Fruit fly (Drosophila melanogaster) whole organism, embryonic: Measurements from ENCODE around the gene CG13454.

Source experiments
- Abd-B ChIP-seq: fragments of 200-800 bp; sonication (Bioruptor generic); optimal IDR thresholded peaks from 2 replicates; lab custom pipeline; 2018; ENCODE audit warnings: missing biosample characterization, mild to moderate bottlenecking, missing genetic modification characterization, moderate library complexity
- Blimp-1 ChIP-seq: fragments of 200-800 bp; sonication (Bioruptor generic); optimal IDR thresholded peaks from 3 replicates; lab custom pipeline; 2018; ENCODE audit warnings: missing biosample characterization, missing genetic modification characterization, mild to moderate bottlenecking, moderate library complexity, missing genetic modification reagents
- BtbVII ChIP-seq: fragments of 200-800 bp; sonication (Bioruptor generic); optimal IDR thresholded peaks from 3 replicates; lab custom pipeline; 2017; ENCODE audit warnings: missing biosample characterization, mild to moderate bottlenecking, missing genetic modification characterization
- CG10274 ChIP-seq: fragments of 200-800 bp; sonication (Bioruptor generic); optimal IDR thresholded peaks from 3 replicates; lab custom pipeline; 2017; ENCODE audit warnings: missing biosample characterization, mild to moderate bottlenecking, missing genetic modification characterization
- CG10462 ChIP-seq: fragments of 200-800 bp; sonication (Bioruptor generic); optimal IDR thresholded peaks from 2 replicates; lab custom pipeline; 2016; ENCODE audit warnings: missing biosample characterization, missing genetic modification characterization
- CG10959 ChIP-seq: fragments of 200-800 bp; sonication (Bioruptor generic); IDR thresholded peaks from 2 replicates; pipeline ENCODE4 v1.3.6; 2022; ENCODE audit warnings: missing biosample characterization, missing genetic modification characterization
- CG10979 ChIP-seq: fragments of 200-800 bp; sonication (Bioruptor generic); optimal IDR thresholded peaks from 2 replicates; lab custom pipeline; 2018; ENCODE audit warnings: missing biosample characterization, mild to moderate bottlenecking, missing genetic modification characterization, moderate library complexity
- CG12155 ChIP-seq: fragments of 200-800 bp; sonication (Bioruptor generic); optimal IDR thresholded peaks from 3 replicates; lab custom pipeline; 2016; ENCODE audit warnings: missing biosample characterization, missing genetic modification characterization
- CG12299 ChIP-seq: fragments of 200-800 bp; sonication (Bioruptor generic); optimal IDR thresholded peaks from 2 replicates; lab custom pipeline; 2018; ENCODE audit warnings: missing biosample characterization, mild to moderate bottlenecking, missing genetic modification characterization
- CG13123 ChIP-seq: fragments of 200-800 bp; sonication (Bioruptor generic); optimal IDR thresholded peaks from 2 replicates; lab custom pipeline; 2016; ENCODE audit warnings: missing biosample characterization, missing genetic modification characterization
- CG14050 ChIP-seq: fragments of 200-800 bp; sonication (Bioruptor generic); IDR thresholded peaks from 3 replicates; pipeline ENCODE4 v1.3.6; 2022; ENCODE audit warnings: missing biosample characterization, missing genetic modification characterization
- CG15479 ChIP-seq: fragments of 200-800 bp; sonication (Bioruptor generic); optimal IDR thresholded peaks from 3 replicates; lab custom pipeline; 2019; ENCODE audit warnings: missing biosample characterization, mild to moderate bottlenecking, missing genetic modification characterization, moderate library complexity
- CG6272 ChIP-seq: fragments of 200-800 bp; sonication (Bioruptor generic); IDR thresholded peaks from 2 replicates; pipeline ENCODE4 v1.3.6; 2022; ENCODE audit warnings: missing biosample characterization, missing genetic modification characterization
- CG6854 ChIP-seq: fragments of 200-800 bp; sonication (Bioruptor generic); optimal IDR thresholded peaks from 3 replicates; lab custom pipeline; 2017; ENCODE audit warnings: missing biosample characterization, mild to moderate bottlenecking, missing genetic modification characterization
- CG7745 ChIP-seq: fragments of 200-800 bp; sonication (Bioruptor generic); optimal IDR thresholded peaks from 2 replicates; lab custom pipeline; 2018; ENCODE audit warnings: missing biosample characterization, mild to moderate bottlenecking, missing genetic modification characterization, moderate library complexity
- CG8478 ChIP-seq: fragments of >200 bp; optimal IDR thresholded peaks from 2 replicates; lab custom pipeline; 2018
- CG9932 ChIP-seq: fragments of 200-800 bp; sonication (Bioruptor generic); IDR thresholded peaks from 2 replicates; pipeline ENCODE4 v1.3.6; 2022; ENCODE audit warnings: missing biosample characterization, missing genetic modification characterization
- D ChIP-seq, 2 experiments: fragments of 200-800 bp in 1 of 2; fragments of >200 bp in 1 of 2; sonication (Bioruptor generic) in 1 of 2; optimal IDR thresholded peaks; 2 replicates in 1 of 2; 3 replicates in 1 of 2; lab custom pipeline; 2017; ENCODE audit warnings: mild to moderate bottlenecking in 1 of 2, missing biosample characterization in 1 of 2, missing genetic modification characterization in 1 of 2, missing genetic modification reagents in 1 of 2
- Gsc ChIP-seq: fragments of 200-800 bp; sonication (Bioruptor generic); IDR thresholded peaks from 2 replicates; pipeline ENCODE4 v1.3.6; 2022; ENCODE audit warnings: missing biosample characterization, missing genetic modification characterization
- HLH4C ChIP-seq: fragments of 200-800 bp; sonication (Bioruptor generic); IDR thresholded peaks from 3 replicates; pipeline ENCODE4 v1.3.6; 2022; ENCODE audit warnings: missing biosample characterization, missing genetic modification characterization; ENCODE audit not compliant: partially characterized antibody
- HLHmδ ChIP-seq: fragments of 200-800 bp; sonication (Bioruptor generic); optimal IDR thresholded peaks from 2 replicates; lab custom pipeline; 2018; ENCODE audit warnings: missing biosample characterization, mild to moderate bottlenecking, missing genetic modification characterization, moderate library complexity
- Hey ChIP-seq: fragments of 200-800 bp; sonication (Bioruptor generic); optimal IDR thresholded peaks from 3 replicates; lab custom pipeline; 2018; ENCODE audit warnings: missing biosample characterization, mild to moderate bottlenecking, missing genetic modification characterization
- Hr39 ChIP-seq: fragments of >200 bp; optimal IDR thresholded peaks from 2 replicates; lab custom pipeline; 2017
- Jarid2 ChIP-seq: fragments of 200-800 bp; sonication (Bioruptor generic); optimal IDR thresholded peaks from 3 replicates; lab custom pipeline; 2017; ENCODE audit warnings: mild to moderate bottlenecking, missing biosample characterization, missing genetic modification reagents, missing genetic modification characterization
- MESR4 ChIP-seq: fragments of 200-800 bp; sonication (Bioruptor generic); optimal IDR thresholded peaks from 2 replicates; lab custom pipeline; 2018; ENCODE audit warnings: missing biosample characterization, mild to moderate bottlenecking, missing genetic modification characterization, moderate library complexity
- Med ChIP-seq: fragments of 200-800 bp; sonication (Bioruptor generic); peaks from one replicate; lab custom pipeline; 2016; ENCODE audit warnings: missing biosample characterization, missing genetic modification characterization, mild to moderate bottlenecking, inconsistent platforms, moderate library complexity
- NC2α ChIP-seq: fragments of 200-800 bp; sonication (Bioruptor generic); optimal IDR thresholded peaks from 2 replicates; lab custom pipeline; 2016; ENCODE audit warnings: missing biosample characterization, missing genetic modification characterization
- Rfx ChIP-seq: fragments of 200-800 bp; sonication (Bioruptor generic); IDR thresholded peaks from 2 replicates; pipeline ENCODE4 v1.3.6; 2022; ENCODE audit warnings: missing biosample characterization, missing genetic modification characterization
- Tbp ChIP-seq: fragments of >200 bp; optimal IDR thresholded peaks from 2 replicates; lab custom pipeline; 2018; ENCODE audit warnings: missing biosample characterization, missing genetic modification characterization
- Xrp1 ChIP-seq: fragments of 200-800 bp; sonication (Bioruptor generic); IDR thresholded peaks from 2 replicates; pipeline ENCODE4 v1.3.6; 2022; ENCODE audit warnings: missing biosample characterization, missing genetic modification characterization
- ci ChIP-seq: fragments of 200-800 bp; sonication (Bioruptor generic); IDR thresholded peaks from 3 replicates; pipeline ENCODE4 v1.3.6; 2022; ENCODE audit warnings: missing biosample characterization, missing genetic modification characterization
- croc ChIP-seq: fragments of 200-800 bp; sonication (Bioruptor generic); conservative IDR thresholded peaks from 3 replicates; pipeline ENCODE4 v1.3.6; 2022; ENCODE audit warnings: missing biosample characterization, missing genetic modification characterization
- ems ChIP-seq: fragments of 200-800 bp; sonication (Bioruptor generic); optimal IDR thresholded peaks from 3 replicates; lab custom pipeline; 2016; ENCODE audit warnings: missing biosample characterization, missing genetic modification characterization
- exex ChIP-seq: fragments of 200-800 bp; sonication (Bioruptor generic); optimal IDR thresholded peaks from 4 replicates; lab custom pipeline; 2018; ENCODE audit warnings: missing biosample characterization, mild to moderate bottlenecking, missing genetic modification characterization, moderate library complexity
- fu2 ChIP-seq: fragments of 200-800 bp; sonication (Bioruptor generic); optimal IDR thresholded peaks from 2 replicates; lab custom pipeline; 2016; ENCODE audit warnings: missing biosample characterization, missing genetic modification characterization
- gsb-n ChIP-seq: fragments of 200-800 bp; sonication (Bioruptor generic); optimal IDR thresholded peaks from 3 replicates; lab custom pipeline; 2018; ENCODE audit warnings: missing biosample characterization, mild to moderate bottlenecking, missing genetic modification characterization
- pum ChIP-seq: fragments of 200-800 bp; sonication (Bioruptor generic); optimal IDR thresholded peaks from 2 replicates; lab custom pipeline; 2016; ENCODE audit warnings: missing biosample characterization, missing genetic modification characterization
- sens ChIP-seq: fragments of 200-800 bp; sonication (Bioruptor generic); peaks from one replicate; lab custom pipeline; 2016; ENCODE audit warnings: missing biosample characterization, missing genetic modification characterization
- sens-2 ChIP-seq: fragments of 200-800 bp; sonication (Bioruptor generic); IDR thresholded peaks from 2 replicates; pipeline ENCODE4 v1.3.6; 2022; ENCODE audit warnings: missing biosample characterization, missing genetic modification characterization
- sna ChIP-seq: fragments of 200-800 bp; sonication (Bioruptor generic); IDR thresholded peaks from 2 replicates; pipeline ENCODE4 v1.3.6; 2022; ENCODE audit warnings: missing biosample characterization, missing genetic modification characterization; ENCODE audit not compliant: partially characterized antibody
- sug ChIP-seq: fragments of 200-800 bp; optimal IDR thresholded peaks from 2 replicates; lab custom pipeline; 2019; ENCODE audit warnings: missing biosample characterization, mild to moderate bottlenecking, missing genetic modification characterization, moderate library complexity
- twi ChIP-seq: fragments of 200-800 bp; optimal IDR thresholded peaks from 2 replicates; lab custom pipeline; 2019; ENCODE audit warnings: missing biosample characterization, mild to moderate bottlenecking, missing genetic modification characterization, moderate library complexity
- unc-4 ChIP-seq: fragments of 200-800 bp; sonication (Bioruptor generic); IDR thresholded peaks from 2 replicates; pipeline ENCODE4 v1.3.6; 2022; ENCODE audit warnings: missing biosample characterization, missing genetic modification characterization; ENCODE audit not compliant: partially characterized antibody
- usp ChIP-seq: fragments of >200 bp; optimal IDR thresholded peaks from 2 replicates; lab custom pipeline; 2017; ENCODE audit warnings: missing biosample characterization, missing genetic modification characterization
- vvl ChIP-seq: fragments of 200-800 bp; sonication (Bioruptor generic); IDR thresholded peaks from 2 replicates; pipeline ENCODE4 v1.3.6; 2022; ENCODE audit warnings: missing biosample characterization, missing genetic modification characterization
- zfh2 ChIP-seq: fragments of 200-800 bp; sonication (Bioruptor generic); optimal IDR thresholded peaks from 2 replicates; lab custom pipeline; 2016; ENCODE audit warnings: missing biosample characterization, missing genetic modification characterization

CG13454 gene

dm6 chr3L:15532368-15533030 is 15.6 kb upstream of the CG13454 start (continued):
- TF ChIP-seq CG13123 (GFP tag; lab: Kevin White, UChicago), result no peak
- TF ChIP-seq gsb-n (tag; lab: Kevin White, UChicago), result peak; percentile 73
- peak; percentile 15 for TF ChIP-seq Abd-B
- no peak for TF ChIP-seq sna (GFP tag; lab: Robert Waterston, UW)

DNA sequence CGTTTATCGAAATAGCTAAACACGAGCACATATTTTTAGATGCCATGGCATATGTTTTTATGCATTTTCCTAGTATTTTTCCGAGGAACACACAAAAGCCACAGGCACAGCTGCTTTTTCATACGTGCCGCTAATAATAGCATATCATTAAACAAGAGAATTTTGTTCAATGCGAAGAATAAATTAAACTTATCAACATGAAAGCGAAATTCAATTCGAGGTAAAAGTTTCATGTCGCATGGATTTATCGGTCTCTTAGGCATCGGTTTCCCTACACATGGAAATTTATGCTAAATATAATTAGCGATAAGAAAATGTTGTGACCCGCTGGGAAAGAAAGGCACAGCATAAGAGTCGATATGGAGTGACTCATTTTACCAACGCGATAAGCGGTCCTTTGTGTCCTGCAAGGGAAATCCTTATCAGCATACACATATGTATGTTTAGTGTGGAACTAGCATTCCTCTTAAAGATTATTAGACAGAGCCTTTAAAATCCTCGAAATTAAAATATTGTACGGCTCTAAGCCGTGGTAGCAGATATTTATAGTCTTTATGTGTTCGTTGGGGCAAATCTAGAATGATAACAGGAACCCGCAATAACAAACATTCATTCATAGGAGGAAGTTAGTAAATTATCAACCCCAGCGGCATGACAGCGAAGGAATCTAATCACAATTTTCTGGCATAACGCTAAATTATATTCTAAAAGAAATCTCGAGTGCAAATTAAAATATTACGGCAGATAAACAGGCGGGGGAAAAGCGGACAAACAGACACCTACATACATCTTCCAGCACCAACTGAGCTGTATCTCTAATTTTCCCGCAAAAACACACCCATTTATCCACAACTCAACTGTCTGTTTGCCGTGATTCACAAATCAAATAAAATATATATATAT is 14.8 kb upstream of the CG13454 start, which contains the start of gene CG43248:
CG43248 (minus strand) TSS at position 51 of the 903 bp plus-strand sequence.
- TF ChIP-seq CG15479 (peak; percentile 42), sens (GFP tag; lab: Kevin White, UChicago) (peak; percentile 77), twi (peak; percentile 11), zfh2 (GFP tag; lab: Kevin White, UChicago) (no peak), usp (no peak), CG6272 (GFP tag; lab: Robert Waterston, UW) (no peak), Tbp (GFP tag; lab: Kevin White, UChicago) (no peak), HLH4C (GFP tag; lab: Robert Waterston, UW) (no peak), CG9932 (GFP tag; lab: Robert Waterston, UW) (no peak), NC2α (GFP tag; lab: Kevin White, UChicago) (no peak), Hey (tag; lab: Kevin White, UChicago) (peak; percentile 21), CG7745 (tag; lab: Kevin White, UChicago) (peak; percentile 54), sug (no peak), CG10959 (GFP tag; lab: Robert Waterston, UW) (no peak), Blimp-1 (GFP tag; lab: Kevin White, UChicago) (peak; percentile 30), Rfx (GFP tag; lab: Robert Waterston, UW) (no peak), Med (GFP tag; lab: Kevin White, UChicago) (peak; percentile 11), vvl (GFP tag; lab: Robert Waterston, UW) (peak; percentile 32; the same call in 1 of the 2 replicates), Hr39 (lab: Kevin White, UChicago) (no peak), exex (tag; lab: Kevin White, UChicago) (peak; percentile 82), CG10274 (GFP tag; lab: Kevin White, UChicago) (peak; percentile 61), Gsc (no peak)

- no peak for TF ChIP-seq MESR4
- no peak for TF ChIP-seq sens-2 (GFP tag; lab: Robert Waterston, UW)
- TF ChIP-seq CG8478, result no peak
- TF ChIP-seq croc, result no peak
- TF ChIP-seq CG12299, result peak; percentile 35
- no peak for TF ChIP-seq D (optimal IDR thresholded peaks at IDR 0.05; lab: Kevin White, UChicago)
- TF ChIP-seq D (GFP tag; optimal IDR thresholded peaks at IDR 0.05; lab: Kevin White, UChicago), result peak; percentile 17
- TF ChIP-seq CG6854 (GFP tag; lab: Kevin White, UChicago), result no peak
- TF ChIP-seq CG10462 (GFP tag; lab: Kevin White, UChicago), result no peak
- no peak for TF ChIP-seq CG10979 (tag; lab: Kevin White, UChicago)
- TF ChIP-seq CG14050, result no peak
- TF ChIP-seq ci (GFP tag; lab: Robert Waterston, UW), result peak; percentile 43; the same call in 1 of the 3 replicates
- no peak for TF ChIP-seq HLHmδ (GFP tag; lab: Kevin White, UChicago)
- TF ChIP-seq CG12155 (GFP tag; lab: Kevin White, UChicago), result no peak
- no peak for TF ChIP-seq Xrp1 (GFP tag; lab: Robert Waterston, UW)
- no peak for TF ChIP-seq pum (GFP tag; lab: Kevin White, UChicago)
- no peak for TF ChIP-seq unc-4
- TF ChIP-seq ems, result no peak
- TF ChIP-seq BtbVII (GFP tag; lab: Kevin White, UChicago), result no peak
- TF ChIP-seq Jarid2 (GFP tag; lab: Kevin White, UChicago), result no peak
- TF ChIP-seq vvl (GFP tag; lab: Robert Waterston, UW), result no peak
- no peak for TF ChIP-seq fu2 (GFP tag; lab: Kevin White, UChicago)
Observed at dm6 chr3L:15530638-15531225, 13.9 kb upstream of the CG13454 start.
